Worm (Caenorhabditis elegans): ENCODE data around the gene K12H6.6.
"Not testable (repeated sequence)": the region's sequence is repeated elsewhere in the genome, so short reads cannot be mapped to it uniquely, and the experiment has no call there.

The K12H6.6 gene

ce11 chrII:2853767-2854166 lies 22.7 kb upstream of the K12H6.6 start:
- TF ChIP-seq unc-62 (GFP tag; optimal IDR thresholded peaks at IDR 0.05): no peak

- no peak for TF ChIP-seq unc-62 (GFP tag; optimal IDR thresholded peaks at IDR 0.05)
Measured at ce11 chrII:2852493-2852892, 21.5 kb upstream of the K12H6.6 start, which contains the start of gene ptc-3. TSS of gene ptc-3 (minus strand) at chrII:2852593.

- TF ChIP-seq unc-62 (GFP tag; optimal IDR thresholded peaks at IDR 0.05): no peak
Measured at ce11 chrII:2846552-2846951, 15.5 kb upstream of the K12H6.6 start.

ce11 chrII:2845674-2846073 lies 14.6 kb upstream of the K12H6.6 start:
- TF ChIP-seq unc-62 (GFP tag; optimal IDR thresholded peaks at IDR 0.05): no peak

- TF ChIP-seq unc-62 (GFP tag; optimal IDR thresholded peaks at IDR 0.05): no peak
Measured at ce11 chrII:2843088-2843487, 12.1 kb upstream of the K12H6.6 start, which contains the start of gene Y110A2AL.7. TSS of gene Y110A2AL.7 (minus strand) at chrII:2843188.

ce11 chrII:2841529-2841928 lies 10.5 kb upstream of the K12H6.6 start, which contains the start of gene Y110A2AL.6:
TSS of gene Y110A2AL.6 (minus strand) at chrII:2841629.
- TF ChIP-seq unc-62 (GFP tag; optimal IDR thresholded peaks at IDR 0.05): no peak

- not testable (repeated sequence) for TF ChIP-seq unc-62 (GFP tag; optimal IDR thresholded peaks at IDR 0.05)
Measured at ce11 chrII:2839004-2839403, 8.0 kb upstream of the K12H6.6 start, which contains the start of gene Y110A2AL.4. TSS of gene Y110A2AL.4 (plus strand) at chrII:2839304.

ce11 chrII:2836853-2837252 lies 5.8 kb upstream of the K12H6.6 start, which contains the start of gene K12H6.7:
TSS of gene K12H6.7 (minus strand) at chrII:2836953.
- TF ChIP-seq unc-62 (GFP tag; optimal IDR thresholded peaks at IDR 0.05): no peak

ce11 chrII:2834105-2834504 lies 3.1 kb upstream of the K12H6.6 start:
- no peak for TF ChIP-seq unc-62 (GFP tag; optimal IDR thresholded peaks at IDR 0.05)

- no peak for TF ChIP-seq unc-62 (GFP tag; optimal IDR thresholded peaks at IDR 0.05)
Measured at ce11 chrII:2832539-2832938, 1.5 kb upstream of the K12H6.6 start.

- no peak for TF ChIP-seq unc-62 (GFP tag; optimal IDR thresholded peaks at IDR 0.05)
Measured at ce11 chrII:2832098-2832497, 1.1 kb upstream of the K12H6.6 start.

- TF ChIP-seq unc-62 (GFP tag; optimal IDR thresholded peaks at IDR 0.05): no peak
Measured at ce11 chrII:2830144-2830543, 889 bp downstream of the K12H6.6 start.

ce11 chrII:2829482-2829881 lies 1.6 kb downstream of the K12H6.6 start:
- no peak for TF ChIP-seq unc-62 (GFP tag; optimal IDR thresholded peaks at IDR 0.05)

ce11 chrII:2827859-2828403 lies 3.1 kb downstream of the K12H6.6 start, which contains the start of gene K12H6.8:
TSS of gene K12H6.8 (plus strand) at chrII:2827896.
- no peak for TF ChIP-seq unc-62 (GFP tag; optimal IDR thresholded peaks at IDR 0.05)

ce11 chrII:2826073-2826472 lies 5.0 kb downstream of the K12H6.6 start, which contains the start of gene K12H6.5:
TSS of gene K12H6.5 (minus strand) at chrII:2826173.
- no peak for TF ChIP-seq unc-62 (GFP tag; optimal IDR thresholded peaks at IDR 0.05)

- no peak for TF ChIP-seq unc-62 (GFP tag; optimal IDR thresholded peaks at IDR 0.05)
Measured at ce11 chrII:2824169-2824568, 6.9 kb downstream of the K12H6.6 start, which contains the start of the genes K12H6.4 and K12H6.9. TSS of gene K12H6.4 (minus strand) at chrII:2824269. TSS of gene K12H6.9 (plus strand) at chrII:2824404.

- no peak for TF ChIP-seq unc-62 (GFP tag; optimal IDR thresholded peaks at IDR 0.05)
Measured at ce11 chrII:2822435-2822920, 8.6 kb downstream of the K12H6.6 start, which contains the start of the genes fut-4 and K12H6.10. TSS of gene fut-4 (minus strand) at chrII:2822535. TSS of gene K12H6.10 (plus strand) at chrII:2822870.
